Worm (Caenorhabditis elegans): Measurements from ENCODE around the gene nhr-93.

nhr-93 gene

ce11 chrV:3538307-3538706 is at the start of gene nhr-93:
Gene nhr-93, minus strand, starts transcription at chrV:3538407.
- TF ChIP-seq madf-8 (GFP tag; conservative IDR thresholded peaks at IDR 0.05), result no peak
- TF ChIP-seq repo-1 (tag; optimal IDR thresholded peaks at IDR 0.05), result no peak
- no peak for TF ChIP-seq somi-1 (GFP tag; optimal IDR thresholded peaks at IDR 0.05)
- no peak for TF ChIP-seq madf-3 (GFP tag; IDR thresholded peaks at IDR 0.05)
- no peak for TF ChIP-seq zim-3 (tag; optimal IDR thresholded peaks at IDR 0.05)

ce11 chrV:3587633-3588032 is 49.4 kb upstream of the nhr-93 start:
- TF ChIP-seq snpc-3.4 (tag; optimal IDR thresholded peaks at IDR 0.05), result no peak
- no peak for TF ChIP-seq B0019.2 (GFP tag; conservative IDR thresholded peaks at IDR 0.05)
- no peak for TF ChIP-seq nhr-179 (tag; optimal IDR thresholded peaks at IDR 0.05)
- no peak for TF ChIP-seq Y56A3A.18 (GFP tag; IDR thresholded peaks at IDR 0.05)
- TF ChIP-seq tbx-9 (tag; optimal IDR thresholded peaks at IDR 0.05; ENCODE audit: borderline replicate concordance), result no peak
- peak; percentile 9; the same call in 1 of the 2 replicates for TF ChIP-seq egrh-3 (GFP tag; IDR thresholded peaks at IDR 0.05)
- TF ChIP-seq madf-10 (tag; optimal IDR thresholded peaks at IDR 0.05), result peak; percentile 10
- TF ChIP-seq snpc-1.1 (tag; optimal IDR thresholded peaks at IDR 0.05; ENCODE audit: insufficient read depth), result no peak
- TF ChIP-seq ceh-27 (GFP tag; optimal IDR thresholded peaks at IDR 0.05), result no peak
- no peak for TF ChIP-seq somi-1 (GFP tag; optimal IDR thresholded peaks at IDR 0.05)
- no peak for TF ChIP-seq F22D6.2 (tag; optimal IDR thresholded peaks at IDR 0.05)
- TF ChIP-seq ZK185.1 (tag; optimal IDR thresholded peaks at IDR 0.05; ENCODE audit: poor library complexity, severe bottlenecking), result no peak
- no peak; the same call in 1 of the 2 replicates for TF ChIP-seq zfh-2 (GFP tag; conservative IDR thresholded peaks at IDR 0.05)
- TF ChIP-seq atf-7 (tag; optimal IDR thresholded peaks at IDR 0.05), result no peak
- no peak for TF ChIP-seq ceh-40 (GFP tag; IDR thresholded peaks at IDR 0.05)
- TF ChIP-seq him-1 (tag; optimal IDR thresholded peaks at IDR 0.05), result no peak
- TF ChIP-seq ceh-79 (tag; optimal IDR thresholded peaks at IDR 0.05), result no peak
- no peak for TF ChIP-seq C06A6.2 (GFP tag; conservative IDR thresholded peaks at IDR 0.05)
- peak; percentile 88 for TF ChIP-seq cebp-1 (GFP tag; IDR thresholded peaks at IDR 0.05)
- TF ChIP-seq cebp-1 (tag; optimal IDR thresholded peaks at IDR 0.05), result peak; percentile 98
- peak; percentile 12 for TF ChIP-seq lin-54 (GFP tag; optimal IDR thresholded peaks at IDR 0.05)
- no peak for TF ChIP-seq dox-1 (GFP tag; IDR thresholded peaks at IDR 0.05)
- TF ChIP-seq sptf-2 (GFP tag; optimal IDR thresholded peaks at IDR 0.05), result no peak
- TF ChIP-seq let-526 (GFP tag; IDR thresholded peaks at IDR 0.05), result no peak
- peak; percentile 17 for TF ChIP-seq attf-5 (GFP tag; optimal IDR thresholded peaks at IDR 0.05)
- no peak for TF ChIP-seq F37B4.10 (GFP tag; IDR thresholded peaks at IDR 0.05)
- TF ChIP-seq lag-1 (GFP tag; IDR thresholded peaks at IDR 0.05), result no peak
- peak; percentile 53 for TF ChIP-seq mcd-1 (GFP tag; IDR thresholded peaks at IDR 0.05)
- no peak for TF ChIP-seq nhr-80 (tag; optimal IDR thresholded peaks at IDR 0.05)
- no peak for TF ChIP-seq nfya-2 (GFP tag; IDR thresholded peaks at IDR 0.05)
- TF ChIP-seq lsl-1 (GFP tag; optimal IDR thresholded peaks at IDR 0.05), result no peak
- TF ChIP-seq F57A8.1 (GFP tag; optimal IDR thresholded peaks at IDR 0.05), result no peak
- 0 out of 2 replicates have a peak, but pooled peaks have one; percentile 11 for TF ChIP-seq hmg-1.2 (GFP tag; IDR thresholded peaks at IDR 0.05)
- TF ChIP-seq snpc-1.3 (tag; optimal IDR thresholded peaks at IDR 0.05; ENCODE audit: insufficient read depth), result peak; percentile 39
- no peak for TF ChIP-seq Y53F4B.3 (GFP tag; IDR thresholded peaks at IDR 0.05)
- TF ChIP-seq ztf-28 (GFP tag; IDR thresholded peaks at IDR 0.05), result no peak
- no peak for TF ChIP-seq lin-35 (GFP tag; optimal IDR thresholded peaks at IDR 0.05)
- no peak for TF ChIP-seq let-607 (tag; optimal IDR thresholded peaks at IDR 0.05)
- TF ChIP-seq ekl-4 (GFP tag; IDR thresholded peaks at IDR 0.05), result no peak
- TF ChIP-seq pha-4 (tag; optimal IDR thresholded peaks at IDR 0.05), result no peak
- TF ChIP-seq unc-130 (GFP tag; optimal IDR thresholded peaks at IDR 0.05), result no peak
- no peak for TF ChIP-seq mel-28 (tag; optimal IDR thresholded peaks at IDR 0.05; ENCODE audit: borderline replicate concordance)
- TF ChIP-seq nhr-27 (tag; optimal IDR thresholded peaks at IDR 0.05), result no peak
